Fruit fly (Drosophila melanogaster) whole organism, adult: ENCODE measurements around the gene CG32073.

ENCODE experiments used
- CG11617 ChIP-seq: fragments of 200-800 bp; sonication (Bioruptor generic); optimal IDR thresholded peaks from 2 replicates; lab custom pipeline; 2017; ENCODE audit warnings: mild to moderate bottlenecking, missing biosample characterization, missing genetic modification reagents, missing genetic modification characterization
- CG1620 ChIP-seq: fragments of 200-800 bp; sonication (Bioruptor generic); optimal IDR thresholded peaks from 2 replicates; lab custom pipeline; 2016; ENCODE audit warnings: missing biosample characterization, missing genetic modification characterization
- CG7101 ChIP-seq: fragments of 200-800 bp; sonication (Bioruptor generic); optimal IDR thresholded peaks from 2 replicates; lab custom pipeline; 2018; ENCODE audit warnings: missing biosample characterization, mild to moderate bottlenecking, missing genetic modification characterization, moderate library complexity
- Clk ChIP-seq: fragments of 200-800 bp; sonication (Bioruptor generic); optimal IDR thresholded peaks from 2 replicates; lab custom pipeline; 2017; ENCODE audit warnings: missing biosample characterization, missing genetic modification characterization
- Crg-1 ChIP-seq: fragments of 200-800 bp; sonication (Bioruptor generic); optimal IDR thresholded peaks from 2 replicates; lab custom pipeline; 2016; ENCODE audit warnings: missing biosample characterization, missing genetic modification characterization
- Mnt ChIP-seq: fragments of 200-800 bp; sonication (Bioruptor generic); optimal IDR thresholded peaks from 2 replicates; lab custom pipeline; 2016; ENCODE audit warnings: missing biosample characterization, mild to moderate bottlenecking, missing genetic modification characterization
- cnc ChIP-seq, 2 experiments: fragments of >200 bp; optimal IDR thresholded peaks; 2 replicates each; lab custom pipeline; 2017
- kay ChIP-seq: fragments of 200-800 bp; sonication (Bioruptor generic); peaks from one replicate; lab custom pipeline; 2016; ENCODE audit warnings: missing biosample characterization, missing genetic modification characterization, borderline replicate concordance
- ovo ChIP-seq: fragments of 200-800 bp; sonication (Bioruptor generic); optimal IDR thresholded peaks from 2 replicates; lab custom pipeline; 2016; ENCODE audit warnings: missing biosample characterization, missing genetic modification characterization
- pad ChIP-seq: fragments of 200-800 bp; sonication (Bioruptor generic); optimal IDR thresholded peaks from 3 replicates; lab custom pipeline; 2017; ENCODE audit warnings: missing biosample characterization, missing genetic modification characterization, mild to moderate bottlenecking, moderate library complexity, missing genetic modification reagents

DNA sequence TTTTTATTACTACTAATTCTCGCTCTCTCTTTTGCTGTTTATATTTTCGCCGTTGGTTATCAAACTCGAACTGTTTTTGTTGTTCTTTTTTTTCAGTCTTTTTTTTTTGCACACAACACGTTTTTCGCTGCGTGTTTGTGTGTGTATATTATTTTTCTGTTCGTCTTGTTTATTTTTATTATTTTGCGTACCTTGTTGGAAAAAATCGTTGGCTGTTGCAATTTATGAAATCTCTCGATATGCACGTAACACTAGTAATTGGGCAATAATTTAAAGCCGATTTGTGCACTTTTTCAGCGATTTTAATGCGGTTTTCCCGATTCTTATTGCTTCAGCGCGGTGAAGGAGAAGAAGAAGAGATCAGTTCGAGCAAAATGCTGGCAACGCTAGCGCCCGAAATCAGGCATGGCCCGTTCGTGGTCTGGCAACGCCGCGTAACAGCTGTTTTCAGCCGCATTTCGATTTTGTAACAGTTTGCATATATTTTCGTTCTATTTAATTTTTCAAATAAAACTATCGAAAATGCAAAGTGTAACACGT, 13.1 kb upstream of the CG32073 start, which contains the start of the genes FoxK and mRpL2:
- TF ChIP-seq kay (GFP tag; lab: Kevin White, UChicago) (peak; percentile 98), Mnt (GFP tag; lab: Kevin White, UChicago) (peak; percentile 91), CG7101 (tag; lab: Kevin White, UChicago) (peak; percentile 7), Clk (peak; percentile 7), ovo (GFP tag; lab: Kevin White, UChicago) (peak; percentile 9), cnc (optimal IDR thresholded peaks at IDR 0.05; lab: Kevin White, UChicago) (no peak), pad (GFP tag; lab: Kevin White, UChicago) (no peak), CG11617 (GFP tag; lab: Kevin White, UChicago) (peak; percentile 89), CG1620 (peak; percentile 64), Crg-1 (GFP tag; lab: Kevin White, UChicago) (peak; percentile 15)
